Worm (Caenorhabditis elegans) whole organism, late embryonic: ENCODE measurements around the gene srz-42.

Experiments
- C08G9.2 ChIP-seq: sonication (generic microtip); optimal IDR thresholded peaks from 2 replicates; lab custom pipeline; 2016; ENCODE audit warnings: mild to moderate bottlenecking, missing genetic modification characterization, moderate library complexity, missing compliant biosample characterization
- K09A11.1 ChIP-seq: sonication (generic microtip); optimal IDR thresholded peaks from 2 replicates; lab custom pipeline; 2017; ENCODE audit warnings: antibody characterized with exemption, mild to moderate bottlenecking, missing genetic modification characterization, missing compliant biosample characterization; ENCODE audit not compliant: insufficient read depth
- T23F11.4 ChIP-seq: fragments of 200-800 bp; sonication (Bioruptor generic); optimal IDR thresholded peaks from 2 replicates; lab custom pipeline; 2018; ENCODE audit warnings: mild to moderate bottlenecking, missing genetic modification characterization, missing compliant biosample characterization
- ceh-14 ChIP-seq: sonication (generic microtip); optimal IDR thresholded peaks from 2 replicates; lab custom pipeline; 2016; ENCODE audit warnings: missing genotype, missing genetic modification characterization, missing compliant biosample characterization
- ceh-18 ChIP-seq: sonication (generic microtip); optimal IDR thresholded peaks from 2 replicates; lab custom pipeline; 2016; ENCODE audit warnings: missing genetic modification characterization, missing compliant biosample characterization
- ceh-22 ChIP-seq: sonication (generic microtip); optimal IDR thresholded peaks from 2 replicates; lab custom pipeline; 2017; ENCODE audit warnings: missing biosample characterization, missing genetic modification characterization
- ceh-34 ChIP-seq: sonication (generic microtip); optimal IDR thresholded peaks from 2 replicates; lab custom pipeline; 2016; ENCODE audit warnings: mild to moderate bottlenecking, missing genetic modification characterization, missing compliant biosample characterization
- elt-4 ChIP-seq: sonication (generic microtip); optimal IDR thresholded peaks from 2 replicates; lab custom pipeline; 2016; ENCODE audit warnings: missing genetic modification characterization, missing compliant biosample characterization
- fax-1 ChIP-seq: sonication (generic microtip); optimal IDR thresholded peaks from 2 replicates; lab custom pipeline; 2016; ENCODE audit warnings: missing genotype, missing genetic modification characterization, missing compliant biosample characterization
- fkh-6 ChIP-seq: sonication (generic microtip); optimal IDR thresholded peaks from 2 replicates; lab custom pipeline; 2016; ENCODE audit warnings: missing genetic modification characterization, missing compliant biosample characterization
- gmeb-2 ChIP-seq: sonication (generic microtip); optimal IDR thresholded peaks from 2 replicates; lab custom pipeline; 2016; ENCODE audit warnings: missing genetic modification characterization, inconsistent platforms, missing compliant biosample characterization
- hlh-13 ChIP-seq: fragments of 200-800 bp; sonication (Bioruptor generic); optimal IDR thresholded peaks from 2 replicates; lab custom pipeline; 2018; ENCODE audit warnings: mild to moderate bottlenecking, missing genetic modification characterization, missing compliant biosample characterization
- hlh-6 ChIP-seq: sonication (generic microtip); optimal IDR thresholded peaks from 2 replicates; lab custom pipeline; 2016; ENCODE audit warnings: missing genotype, missing genetic modification characterization, missing compliant biosample characterization
- nfya-1 ChIP-seq: sonication (generic microtip); optimal IDR thresholded peaks from 2 replicates; lab custom pipeline; 2017; ENCODE audit warnings: missing genetic modification characterization, mild to moderate bottlenecking, missing compliant biosample characterization, antibody characterized with exemption, moderate library complexity
- nhr-232 ChIP-seq: sonication (generic microtip); optimal IDR thresholded peaks from 2 replicates; lab custom pipeline; 2016; ENCODE audit warnings: missing genetic modification characterization, missing compliant biosample characterization
- pax-1 ChIP-seq: fragments of 150-350 bp; optimal IDR thresholded peaks from 2 replicates; lab custom pipeline; 2014; ENCODE audit warnings: missing biosample characterization, missing genetic modification characterization
- ttx-3 ChIP-seq: sonication (generic microtip); optimal IDR thresholded peaks from 2 replicates; lab custom pipeline; 2016; ENCODE audit warnings: missing genetic modification reagents, missing genetic modification characterization, missing compliant biosample characterization
- unc-86 ChIP-seq: sonication (generic microtip); optimal IDR thresholded peaks from 2 replicates; lab custom pipeline; 2016; ENCODE audit warnings: missing genetic modification characterization, missing compliant biosample characterization

The srz-42 gene

DNA sequence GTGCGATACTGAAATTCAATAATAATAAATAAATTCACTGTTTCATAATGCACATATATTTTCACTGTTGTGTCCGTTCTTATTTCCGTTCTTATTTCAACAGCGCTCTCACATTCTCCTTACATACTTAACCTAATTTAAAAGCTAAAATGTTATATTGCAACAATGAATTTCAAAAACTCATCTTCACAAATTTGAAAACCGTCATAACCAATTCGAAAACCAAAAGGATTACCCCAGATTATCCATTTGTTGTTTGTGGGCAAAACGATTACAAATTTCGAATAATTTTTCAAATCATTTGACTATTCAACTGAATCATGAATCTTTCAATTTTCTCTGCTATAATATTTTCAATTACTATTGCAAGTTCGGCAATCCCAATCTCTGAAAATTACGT lies 43.0 kb downstream of the srz-42 start, which contains the start of gene R05A10.4:
Gene R05A10.4 (plus strand): TSS at position 301 of the 400 bp plus-strand sequence.
- TF ChIP-seq hlh-6 (tag; lab: Kevin White, UChicago) (no peak), elt-4 (tag; lab: Kevin White, UChicago) (no peak), fax-1 (tag; lab: Kevin White, UChicago) (no peak), hlh-13 (no peak), ceh-22 (tag; lab: Kevin White, UChicago) (no peak), gmeb-2 (tag; lab: Kevin White, UChicago) (no peak), unc-86 (no peak)

DNA sequence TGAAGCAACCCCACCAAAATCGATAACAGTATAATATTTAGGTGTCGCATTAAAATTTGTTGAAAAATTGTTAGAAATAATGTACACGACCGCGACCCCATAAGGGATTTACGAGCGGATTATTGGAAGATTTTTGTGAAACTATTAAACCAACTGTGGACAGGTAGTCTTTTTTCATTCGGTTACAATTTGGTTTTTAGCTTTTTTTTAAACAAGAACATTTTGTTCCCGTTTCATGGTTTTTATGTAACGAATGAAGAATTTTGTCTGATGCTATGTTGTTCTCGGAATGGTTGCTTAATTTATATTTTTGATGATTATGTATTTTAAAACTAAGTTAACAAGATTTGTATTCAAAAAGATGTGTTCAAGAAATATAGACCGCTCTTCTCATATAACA lies 47.2 kb downstream of the srz-42 start, which contains the start of gene R05A10.3:
Gene R05A10.3 (minus strand): TSS at position 101 of the 400 bp plus-strand sequence.
- TF ChIP-seq ceh-18 (tag; lab: Kevin White, UChicago) (no peak), unc-86 (no peak), nfya-1 (tag; lab: Kevin White, UChicago) (no peak), hlh-13 (no peak), fkh-6 (tag; lab: Kevin White, UChicago) (no peak), C08G9.2 (tag; lab: Kevin White, UChicago) (no peak), pax-1 (tag; lab: Kevin White, UChicago) (no peak), ttx-3 (no peak), nhr-232 (tag; lab: Kevin White, UChicago) (no peak), ceh-34 (tag; lab: Kevin White, UChicago) (no peak)

DNA sequence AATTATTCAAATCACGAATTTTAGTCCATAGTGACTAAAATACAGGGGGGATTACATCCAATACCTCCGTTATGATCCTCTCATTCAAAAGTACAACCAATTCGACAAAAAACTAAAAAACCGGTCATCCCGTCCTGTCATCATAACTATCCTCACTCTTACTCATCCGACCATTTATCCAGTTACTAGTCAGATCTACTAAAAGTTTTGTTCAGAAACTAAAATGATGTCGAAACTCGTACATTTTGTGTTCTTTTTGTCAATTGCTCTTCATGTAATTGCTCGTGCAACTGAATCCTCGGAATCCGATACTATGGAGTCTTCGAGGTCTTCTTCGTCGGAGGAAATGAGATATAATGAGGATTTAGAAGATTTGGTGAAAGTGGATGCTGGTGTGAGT lies 47.9 kb downstream of the srz-42 start, which contains the start of gene R05A10.2:
Gene R05A10.2 (plus strand): TSS at position 214 of the 400 bp plus-strand sequence.
- TF ChIP-seq T23F11.4, result no peak
- no peak for TF ChIP-seq ceh-14 (tag; lab: Kevin White, UChicago)
- no peak for TF ChIP-seq K09A11.1 (tag; lab: Kevin White, UChicago)
